Worm (Caenorhabditis elegans): ENCODE measurements around the gene clec-34.

Gene clec-34

DNA sequence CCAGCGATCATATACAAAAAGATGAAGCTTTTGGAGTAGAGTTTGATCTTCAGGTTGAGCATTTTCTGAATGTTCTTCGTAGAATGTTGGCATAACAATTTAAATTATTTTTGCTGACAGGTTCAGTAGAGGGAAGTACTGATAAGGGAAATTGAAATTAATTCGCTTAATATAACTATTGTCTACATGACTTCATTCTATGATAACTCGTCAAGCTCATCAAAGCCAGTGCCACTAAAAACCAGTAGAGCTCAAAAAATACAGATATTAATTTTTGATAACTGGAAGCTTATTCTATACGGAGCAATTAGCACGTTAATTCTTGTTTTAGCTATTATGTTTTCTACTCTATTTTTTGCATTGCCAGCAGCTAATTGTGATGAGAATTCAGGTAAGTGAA is 3.5 kb downstream of the clec-34 start, which contains the start of the genes clec-29 and clec-39:
clec-29 (minus strand) TSS at position 101 of the 400 bp plus-strand sequence.
clec-39 (plus strand) TSS at position 169 of the 400 bp plus-strand sequence.
- no peak for TF ChIP-seq unc-39 (tag; optimal IDR thresholded peaks at IDR 0.05)
- TF ChIP-seq ceh-9 (tag; optimal IDR thresholded peaks at IDR 0.05): no peak
- no peak for TF ChIP-seq sea-2 (GFP tag; optimal IDR thresholded peaks at IDR 0.05)
- no peak for TF ChIP-seq elt-2 (tag; optimal IDR thresholded peaks at IDR 0.05)
- TF ChIP-seq unc-62 (GFP tag; optimal IDR thresholded peaks at IDR 0.05): no peak
- no peak for TF ChIP-seq elt-3 (tag; optimal IDR thresholded peaks at IDR 0.05)
- TF ChIP-seq nhr-23 (tag; optimal IDR thresholded peaks at IDR 0.05): no peak
- TF ChIP-seq nhr-12 (tag; optimal IDR thresholded peaks at IDR 0.05): no peak
- TF ChIP-seq ztf-4 (tag; optimal IDR thresholded peaks at IDR 0.05): no peak
- TF ChIP-seq ztf-11 (tag; optimal IDR thresholded peaks at IDR 0.05): no peak
- TF ChIP-seq mml-1 (tag; optimal IDR thresholded peaks at IDR 0.05): no peak

DNA sequence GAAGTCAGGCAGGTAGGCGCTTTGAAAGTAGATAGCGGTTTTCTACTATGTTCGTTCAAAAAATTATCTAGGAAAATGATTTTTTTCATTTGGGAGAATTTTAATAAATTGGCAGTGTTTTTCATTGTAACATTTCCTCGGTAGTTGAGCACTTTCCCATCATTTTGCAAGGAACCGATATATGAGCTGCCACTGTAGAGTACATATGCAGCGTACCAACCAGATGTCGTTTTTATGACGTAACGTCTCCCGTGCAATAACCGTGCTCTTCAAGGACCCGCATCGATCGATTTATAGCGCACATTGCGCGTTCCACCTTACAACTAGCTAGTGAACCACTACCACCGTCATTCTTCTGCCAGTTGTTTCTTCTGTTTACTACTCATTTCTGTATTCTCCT is 6.6 kb downstream of the clec-34 start, which contains the start of gene T25E12.6:
T25E12.6 (plus strand) TSS at position 301 of the 400 bp plus-strand sequence.
- no peak for TF ChIP-seq elt-3 (tag; optimal IDR thresholded peaks at IDR 0.05)
- no peak for TF ChIP-seq aly-2 (tag; optimal IDR thresholded peaks at IDR 0.05)
- no peak for TF ChIP-seq ZK546.5 (tag; optimal IDR thresholded peaks at IDR 0.05)
- no peak for TF ChIP-seq ztf-11 (tag; optimal IDR thresholded peaks at IDR 0.05)

DNA sequence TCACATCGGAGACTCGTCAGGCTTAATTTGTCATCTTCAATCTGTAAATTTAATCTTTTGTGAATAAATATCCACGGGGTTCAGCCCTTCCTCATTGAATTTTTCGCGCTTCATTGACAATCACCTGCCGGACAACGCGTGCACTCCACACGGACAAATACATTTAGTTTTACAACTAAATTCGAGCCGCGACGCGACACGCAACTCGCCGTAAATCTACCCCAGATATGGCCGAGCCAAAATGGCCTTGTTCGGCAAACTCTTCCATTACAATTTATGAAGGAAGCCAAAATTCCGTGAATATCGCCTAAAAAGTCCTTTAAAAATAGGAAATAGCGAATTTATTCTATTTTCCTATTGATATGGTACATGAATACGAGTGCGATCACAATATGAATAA is 9.2 kb downstream of the clec-34 start:
- TF ChIP-seq ztf-11 (tag; optimal IDR thresholded peaks at IDR 0.05) (no peak), lsy-12 (tag; optimal IDR thresholded peaks at IDR 0.05) (no peak), fkh-2 (tag; optimal IDR thresholded peaks at IDR 0.05) (no peak)

DNA sequence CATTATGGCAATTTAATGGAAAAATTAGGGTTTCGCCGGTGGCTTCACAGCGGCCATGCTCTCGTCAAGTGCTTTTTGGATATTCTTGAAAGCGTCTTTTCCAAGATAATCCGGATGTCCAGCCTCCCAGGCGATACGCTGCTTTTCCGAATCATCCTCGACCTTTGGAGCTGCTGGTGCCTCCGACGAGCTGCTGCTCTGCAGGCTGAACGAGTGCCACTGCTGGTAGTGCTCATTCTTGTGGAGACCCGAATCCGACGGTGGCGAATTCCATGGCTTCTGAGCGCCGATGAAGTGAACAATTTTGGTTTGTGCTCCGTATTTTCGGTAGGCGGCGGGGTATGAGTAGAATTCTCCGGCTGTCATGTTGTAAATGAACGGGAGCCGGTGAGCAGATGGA is 9.6 kb downstream of the clec-34 start:
- no peak for TF ChIP-seq nhr-23 (tag; optimal IDR thresholded peaks at IDR 0.05)
- TF ChIP-seq ceh-16 (tag; optimal IDR thresholded peaks at IDR 0.05): no peak
- TF ChIP-seq ztf-11 (tag; optimal IDR thresholded peaks at IDR 0.05): no peak
- TF ChIP-seq unc-62 (GFP tag; optimal IDR thresholded peaks at IDR 0.05): no peak
- no peak for TF ChIP-seq aly-2 (tag; optimal IDR thresholded peaks at IDR 0.05)
- no peak for TF ChIP-seq nhr-12 (tag; optimal IDR thresholded peaks at IDR 0.05)
- no peak for TF ChIP-seq fos-1 (tag; optimal IDR thresholded peaks at IDR 0.05)
- no peak for TF ChIP-seq tbx-2 (tag; optimal IDR thresholded peaks at IDR 0.05)
- no peak for TF ChIP-seq zag-1 (tag; optimal IDR thresholded peaks at IDR 0.05)
- no peak for TF ChIP-seq nhr-237 (tag; optimal IDR thresholded peaks at IDR 0.05)
- no peak for TF ChIP-seq pqm-1 (tag; optimal IDR thresholded peaks at IDR 0.05)
- no peak for TF ChIP-seq unc-39 (tag; optimal IDR thresholded peaks at IDR 0.05)
- TF ChIP-seq egl-27 (tag; optimal IDR thresholded peaks at IDR 0.05): no peak
- TF ChIP-seq elt-2 (tag; optimal IDR thresholded peaks at IDR 0.05): no peak
- TF ChIP-seq nhr-76 (tag; optimal IDR thresholded peaks at IDR 0.05): no peak

DNA sequence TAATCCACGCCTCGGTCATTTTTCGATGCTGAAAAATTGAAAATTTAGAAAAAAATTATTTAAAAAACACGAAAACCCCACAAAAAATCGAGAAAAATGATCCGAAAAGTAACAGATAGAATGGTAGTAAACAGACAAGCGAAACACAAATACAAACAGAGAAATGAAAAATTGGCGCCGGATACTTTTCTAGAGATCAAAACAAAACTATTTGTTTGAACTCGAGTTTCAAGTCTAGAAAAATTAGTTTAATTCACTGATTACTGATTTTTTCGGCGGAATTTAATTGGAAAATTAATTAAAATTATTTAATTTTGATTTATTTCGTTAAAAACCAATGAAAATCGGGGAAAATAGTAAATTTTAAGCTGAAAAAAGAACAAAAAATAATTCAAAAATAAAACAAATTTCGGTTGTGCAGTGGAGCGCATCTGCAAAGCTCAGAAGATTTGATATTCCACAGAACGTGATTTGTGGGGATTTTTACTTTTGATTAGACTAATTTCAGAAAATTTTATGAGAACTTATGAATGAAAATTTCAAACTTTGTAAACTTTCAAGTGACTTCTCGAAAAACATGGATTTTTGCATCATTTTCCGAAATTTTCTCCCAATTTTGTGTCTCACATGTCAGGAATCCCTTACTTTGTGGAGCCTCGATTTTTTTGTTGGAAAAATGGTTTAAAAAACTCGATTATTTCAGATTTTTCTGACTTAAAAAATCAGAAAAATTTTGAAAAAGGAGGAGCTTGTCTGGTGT is 10.8 kb downstream of the clec-34 start, which contains the start of gene gyg-2:
gyg-2 (minus strand) TSS at position 28 of the 760 bp plus-strand sequence.
- no peak for TF ChIP-seq nhr-43 (tag; optimal IDR thresholded peaks at IDR 0.05; ENCODE audit: poor library complexity, severe bottlenecking)
- TF ChIP-seq mdl-1 (tag; optimal IDR thresholded peaks at IDR 0.05): no peak
- no peak for TF ChIP-seq ztf-4 (tag; optimal IDR thresholded peaks at IDR 0.05)
- no peak for TF ChIP-seq lin-39 (tag; optimal IDR thresholded peaks at IDR 0.05)
- no peak for TF ChIP-seq ZK546.5 (tag; optimal IDR thresholded peaks at IDR 0.05)
- TF ChIP-seq nhr-12 (tag; optimal IDR thresholded peaks at IDR 0.05): no peak
- no peak for TF ChIP-seq ceh-28 (tag; optimal IDR thresholded peaks at IDR 0.05)
- TF ChIP-seq nfya-1 (tag; optimal IDR thresholded peaks at IDR 0.05; ENCODE audit: insufficient read depth): no peak
- TF ChIP-seq jun-1 (tag; optimal IDR thresholded peaks at IDR 0.05): no peak

DNA sequence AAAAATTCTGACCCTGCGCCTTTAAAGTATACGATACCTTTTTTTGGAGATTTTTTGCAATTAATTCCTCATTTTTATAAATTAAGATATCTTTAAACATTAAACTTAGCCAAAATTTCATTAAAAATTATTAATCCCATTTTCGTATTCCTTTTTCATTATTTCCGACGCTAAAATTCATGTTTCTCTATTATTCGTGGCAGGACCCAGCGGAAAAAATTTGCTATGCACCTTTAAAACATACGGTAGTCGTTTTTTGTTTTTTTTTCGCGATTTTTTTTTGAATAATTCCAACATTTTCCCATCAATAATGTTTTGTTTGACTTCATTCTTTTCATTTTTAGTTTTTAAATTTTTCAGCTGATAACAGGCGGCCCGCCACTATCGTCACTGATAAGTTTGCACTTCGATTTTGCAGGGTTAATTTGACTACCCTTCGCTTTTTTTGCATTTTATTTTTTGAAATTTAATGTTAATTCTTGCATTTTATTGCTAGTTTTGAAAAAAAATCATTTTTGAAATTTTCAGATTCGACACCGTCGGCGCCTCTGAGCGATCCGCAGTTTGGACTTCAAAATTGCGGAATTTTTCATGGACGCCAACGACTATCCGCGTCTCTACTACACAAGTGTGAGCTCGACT is 11.6 kb downstream of the clec-34 start, which contains the start of gene dkf-2:
dkf-2 (plus strand) TSS at position 592 of the 642 bp plus-strand sequence.
- TF ChIP-seq nhr-23 (tag; optimal IDR thresholded peaks at IDR 0.05) (no peak), R02D3.7 (tag; optimal IDR thresholded peaks at IDR 0.05) (no peak), elt-3 (tag; optimal IDR thresholded peaks at IDR 0.05) (no peak), jun-1 (tag; optimal IDR thresholded peaks at IDR 0.05) (no peak), pha-4 (tag; optimal IDR thresholded peaks at IDR 0.05) (no peak), nhr-43 (tag; optimal IDR thresholded peaks at IDR 0.05; ENCODE audit: poor library complexity, severe bottlenecking) (no peak), lsy-12 (tag; optimal IDR thresholded peaks at IDR 0.05) (no peak), zag-1 (tag; optimal IDR thresholded peaks at IDR 0.05) (no peak), ceh-28 (tag; optimal IDR thresholded peaks at IDR 0.05) (no peak), sea-2 (GFP tag; optimal IDR thresholded peaks at IDR 0.05) (no peak), aly-2 (tag; optimal IDR thresholded peaks at IDR 0.05) (no peak)

Data from whole organism, L3 larva.